Fruit fly (Drosophila melanogaster) whole organism, embryonic: ENCODE data around the gene ps.

Source experiments
- B-H1 ChIP-seq: fragments of 200-800 bp; sonication (Bioruptor generic); IDR thresholded peaks from 3 replicates; pipeline ENCODE4 v1.3.6; 2022; ENCODE audit warnings: missing biosample characterization, missing genetic modification characterization
- Bgb ChIP-seq: fragments of 200-800 bp; sonication (Bioruptor generic); IDR thresholded peaks from 2 replicates; pipeline ENCODE4 v1.3.6; 2022; ENCODE audit warnings: missing biosample characterization, missing genetic modification characterization; ENCODE audit not compliant: partially characterized antibody
- CG10959 ChIP-seq: fragments of 200-800 bp; sonication (Bioruptor generic); IDR thresholded peaks from 2 replicates; pipeline ENCODE4 v1.3.6; 2022; ENCODE audit warnings: missing biosample characterization, missing genetic modification characterization
- CG13894 ChIP-seq: fragments of 200-800 bp; sonication (Bioruptor generic); optimal IDR thresholded peaks from 3 replicates; lab custom pipeline; 2018; ENCODE audit warnings: missing biosample characterization, mild to moderate bottlenecking, missing genetic modification characterization, moderate library complexity
- CG14050 ChIP-seq: fragments of 200-800 bp; sonication (Bioruptor generic); IDR thresholded peaks from 3 replicates; pipeline ENCODE4 v1.3.6; 2022; ENCODE audit warnings: missing biosample characterization, missing genetic modification characterization
- CG15601 ChIP-seq: fragments of 200-800 bp; sonication (Bioruptor generic); optimal IDR thresholded peaks from 3 replicates; lab custom pipeline; 2019; ENCODE audit warnings: missing biosample characterization, mild to moderate bottlenecking, missing genetic modification characterization, moderate library complexity
- CG17385 ChIP-seq: fragments of 200-800 bp; sonication (Bioruptor generic); optimal IDR thresholded peaks from 3 replicates; lab custom pipeline; 2018; ENCODE audit warnings: missing biosample characterization, mild to moderate bottlenecking, missing genetic modification characterization
- CG34224 ChIP-seq: fragments of 200-800 bp; sonication (Bioruptor generic); IDR thresholded peaks from 3 replicates; pipeline ENCODE4 v1.3.6; 2022; ENCODE audit warnings: missing biosample characterization, missing genetic modification characterization; ENCODE audit not compliant: partially characterized antibody
- CG3995 ChIP-seq: fragments of 200-800 bp; sonication (Bioruptor generic); optimal IDR thresholded peaks from 3 replicates; lab custom pipeline; 2016; ENCODE audit warnings: missing biosample characterization, missing genetic modification characterization
- CG4282 ChIP-seq: fragments of 200-800 bp; sonication (Bioruptor generic); optimal IDR thresholded peaks from 2 replicates; lab custom pipeline; 2016; ENCODE audit warnings: missing biosample characterization, missing genetic modification characterization
- CG4424 ChIP-seq: fragments of 200-800 bp; sonication (Bioruptor generic); optimal IDR thresholded peaks from 3 replicates; lab custom pipeline; 2016; ENCODE audit warnings: missing biosample characterization, missing genetic modification characterization
- CG7372 ChIP-seq: fragments of 200-800 bp; sonication (Bioruptor generic); IDR thresholded peaks from 2 replicates; pipeline ENCODE4 v1.3.6; 2022; ENCODE audit warnings: missing biosample characterization, missing genetic modification characterization
- CG7928 ChIP-seq: fragments of 200-800 bp; sonication (Bioruptor generic); optimal IDR thresholded peaks from 2 replicates; lab custom pipeline; 2017; ENCODE audit warnings: missing biosample characterization, mild to moderate bottlenecking, missing genetic modification characterization
- CG9437 ChIP-seq: fragments of 200-800 bp; sonication (Bioruptor generic); optimal IDR thresholded peaks from 2 replicates; lab custom pipeline; 2018; ENCODE audit warnings: missing biosample characterization, mild to moderate bottlenecking, missing genetic modification characterization
- Dek ChIP-seq: fragments of 200-800 bp; sonication (Bioruptor generic); optimal IDR thresholded peaks from 3 replicates; lab custom pipeline; 2019; ENCODE audit warnings: missing biosample characterization, mild to moderate bottlenecking, missing genetic modification characterization, moderate library complexity
- E2f1 ChIP-seq: fragments of 200-800 bp; sonication (Bioruptor generic); IDR thresholded peaks from 2 replicates; pipeline ENCODE4 v1.3.6; 2022; ENCODE audit warnings: missing biosample characterization, missing genetic modification characterization
- E2f2 ChIP-seq: fragments of 200-800 bp; sonication (Bioruptor generic); IDR thresholded peaks from 2 replicates; pipeline ENCODE4 v1.3.6; 2022; ENCODE audit warnings: missing biosample characterization, missing genetic modification characterization
- Ets97D ChIP-seq: fragments of 200-800 bp; sonication (Bioruptor generic); optimal IDR thresholded peaks from 3 replicates; lab custom pipeline; 2016; ENCODE audit warnings: missing biosample characterization, missing genetic modification characterization
- HLHmδ ChIP-seq: fragments of 200-800 bp; sonication (Bioruptor generic); optimal IDR thresholded peaks from 2 replicates; lab custom pipeline; 2018; ENCODE audit warnings: missing biosample characterization, mild to moderate bottlenecking, missing genetic modification characterization, moderate library complexity
- MBD-R2 ChIP-seq: fragments of 200-800 bp; sonication (Bioruptor generic); IDR thresholded peaks from 2 replicates; pipeline ENCODE4 v1.3.6; 2022; ENCODE audit warnings: missing biosample characterization, missing genetic modification characterization
- Med ChIP-seq: fragments of 200-800 bp; sonication (Bioruptor generic); peaks from one replicate; lab custom pipeline; 2016; ENCODE audit warnings: missing biosample characterization, missing genetic modification characterization, mild to moderate bottlenecking, inconsistent platforms, moderate library complexity
- NC2β ChIP-seq: fragments of 200-800 bp; sonication (Bioruptor generic); optimal IDR thresholded peaks from 2 replicates; lab custom pipeline; 2016; ENCODE audit warnings: missing biosample characterization, missing genetic modification characterization
- Nf-YC ChIP-seq: fragments of 200-800 bp; optimal IDR thresholded peaks from 3 replicates; lab custom pipeline; 2019; ENCODE audit warnings: missing biosample characterization, mild to moderate bottlenecking, missing genetic modification characterization, moderate library complexity
- Opbp ChIP-seq: fragments of 200-800 bp; sonication (Bioruptor generic); IDR thresholded peaks from 3 replicates; pipeline ENCODE4 v1.3.6; 2022; ENCODE audit warnings: missing biosample characterization, missing genetic modification characterization; ENCODE audit not compliant: partially characterized antibody
- Scr ChIP-seq: fragments of 200-800 bp; sonication (Bioruptor generic); IDR thresholded peaks from 2 replicates; pipeline ENCODE4 v1.3.6; 2022; ENCODE audit warnings: missing biosample characterization, missing genetic modification characterization; ENCODE audit not compliant: partially characterized antibody
- Side ChIP-seq: fragments of 200-800 bp; sonication (Bioruptor generic); optimal IDR thresholded peaks from 2 replicates; lab custom pipeline; 2016; ENCODE audit warnings: missing biosample characterization, missing genetic modification characterization
- Sry-δ ChIP-seq: fragments of 200-800 bp; sonication (Bioruptor generic); optimal IDR thresholded peaks from 2 replicates; lab custom pipeline; 2016; ENCODE audit warnings: missing biosample characterization, missing genetic modification characterization
- Ssrp ChIP-seq: fragments of 200-800 bp; sonication (Bioruptor generic); optimal IDR thresholded peaks from 2 replicates; lab custom pipeline; 2018; ENCODE audit warnings: missing biosample characterization, mild to moderate bottlenecking, missing genetic modification characterization, moderate library complexity
- cad ChIP-seq: fragments of >200 bp; optimal IDR thresholded peaks from 2 replicates; lab custom pipeline; 2017; ENCODE audit warnings: missing biosample characterization, missing genetic modification characterization
- crp ChIP-seq, 2 experiments: fragments of 200-800 bp; sonication (Bioruptor generic); optimal IDR thresholded peaks; 2 replicates in 1 of 2; 3 replicates in 1 of 2; lab custom pipeline; 2017; ENCODE audit warnings: missing biosample characterization in 2 of 2, missing genetic modification characterization in 2 of 2, mild to moderate bottlenecking in 1 of 2, moderate library complexity in 1 of 2
- ems ChIP-seq: fragments of 200-800 bp; sonication (Bioruptor generic); optimal IDR thresholded peaks from 3 replicates; lab custom pipeline; 2016; ENCODE audit warnings: missing biosample characterization, missing genetic modification characterization
- ewg ChIP-seq: fragments of 200-800 bp; sonication (Bioruptor generic); optimal IDR thresholded peaks from 3 replicates; lab custom pipeline; 2017; ENCODE audit warnings: mild to moderate bottlenecking, missing biosample characterization, missing genetic modification reagents, missing genetic modification characterization
- fd3F ChIP-seq: fragments of 200-800 bp; sonication (Bioruptor generic); optimal IDR thresholded peaks from 2 replicates; lab custom pipeline; 2018; ENCODE audit warnings: missing biosample characterization, mild to moderate bottlenecking, missing genetic modification characterization, moderate library complexity
- gce ChIP-seq: fragments of 200-800 bp; sonication (Bioruptor generic); IDR thresholded peaks from 3 replicates; pipeline ENCODE4 v1.3.6; 2022; ENCODE audit warnings: missing biosample characterization, missing genetic modification characterization
- grn ChIP-seq: fragments of 200-800 bp; sonication (Bioruptor generic); optimal IDR thresholded peaks from 3 replicates; lab custom pipeline; 2017; ENCODE audit warnings: missing biosample characterization, missing genetic modification characterization
- gsb-n ChIP-seq: fragments of 200-800 bp; sonication (Bioruptor generic); optimal IDR thresholded peaks from 3 replicates; lab custom pipeline; 2018; ENCODE audit warnings: missing biosample characterization, mild to moderate bottlenecking, missing genetic modification characterization
- insv ChIP-seq, 2 experiments: fragments of 200-800 bp; sonication (Bioruptor generic); optimal IDR thresholded peaks; 3 replicates each; lab custom pipeline; 2016 to 2018; ENCODE audit warnings: missing biosample characterization in 2 of 2, missing genetic modification characterization in 2 of 2
- inv ChIP-seq: fragments of 200-800 bp; sonication (Bioruptor generic); IDR thresholded peaks from 2 replicates; pipeline ENCODE4 v1.3.6; 2022; ENCODE audit warnings: missing biosample characterization, missing genetic modification characterization; ENCODE audit not compliant: partially characterized antibody
- lmd ChIP-seq: fragments of 200-800 bp; sonication (Bioruptor generic); IDR thresholded peaks from 2 replicates; pipeline ENCODE4 v1.3.6; 2022; ENCODE audit warnings: missing biosample characterization, missing genetic modification characterization
- org-1 ChIP-seq: fragments of 200-800 bp; sonication (Bioruptor generic); optimal IDR thresholded peaks from 2 replicates; lab custom pipeline; 2017; ENCODE audit warnings: missing biosample characterization, missing genetic modification characterization
- pfk ChIP-seq: fragments of 200-800 bp; sonication (Bioruptor generic); optimal IDR thresholded peaks from 2 replicates; lab custom pipeline; 2018; ENCODE audit warnings: missing biosample characterization, mild to moderate bottlenecking, missing genetic modification characterization, moderate library complexity
- pnt ChIP-seq: fragments of 200-800 bp; sonication (Bioruptor generic); optimal IDR thresholded peaks from 3 replicates; lab custom pipeline; 2016; ENCODE audit warnings: missing biosample characterization, missing genetic modification characterization
- prd ChIP-seq, 3 experiments: fragments of >200 bp in 2 of 3; fragments of 200-800 bp in 1 of 3; sonication (Bioruptor generic) in 1 of 3; optimal IDR thresholded peaks in 2 of 3; IDR thresholded peaks in 1 of 3; 2 replicates in 2 of 3; 3 replicates in 1 of 3; pipeline versions ENCODE4 v1.3.6 to Lab custom; 2017 to 2022; ENCODE audit warnings: missing biosample characterization in 1 of 3, missing genetic modification characterization in 1 of 3
- psq ChIP-seq: fragments of 200-800 bp; sonication (Bioruptor generic); optimal IDR thresholded peaks from 2 replicates; lab custom pipeline; 2017; ENCODE audit warnings: missing biosample characterization, missing genetic modification characterization
- scrt ChIP-seq: fragments of 200-800 bp; sonication (Bioruptor generic); optimal IDR thresholded peaks from 2 replicates; lab custom pipeline; 2018; ENCODE audit warnings: missing biosample characterization, mild to moderate bottlenecking, missing genetic modification characterization, moderate library complexity
- sens ChIP-seq: fragments of 200-800 bp; sonication (Bioruptor generic); peaks from one replicate; lab custom pipeline; 2016; ENCODE audit warnings: missing biosample characterization, missing genetic modification characterization
- sna ChIP-seq: fragments of 200-800 bp; sonication (Bioruptor generic); IDR thresholded peaks from 2 replicates; pipeline ENCODE4 v1.3.6; 2022; ENCODE audit warnings: missing biosample characterization, missing genetic modification characterization; ENCODE audit not compliant: partially characterized antibody
- stwl ChIP-seq: fragments of 200-800 bp; sonication (Bioruptor generic); optimal IDR thresholded peaks from 3 replicates; lab custom pipeline; 2018; ENCODE audit warnings: missing biosample characterization, mild to moderate bottlenecking, missing genetic modification characterization, moderate library complexity
- usp ChIP-seq: fragments of >200 bp; optimal IDR thresholded peaks from 2 replicates; lab custom pipeline; 2017; ENCODE audit warnings: missing biosample characterization, missing genetic modification characterization

The ps gene

DNA sequence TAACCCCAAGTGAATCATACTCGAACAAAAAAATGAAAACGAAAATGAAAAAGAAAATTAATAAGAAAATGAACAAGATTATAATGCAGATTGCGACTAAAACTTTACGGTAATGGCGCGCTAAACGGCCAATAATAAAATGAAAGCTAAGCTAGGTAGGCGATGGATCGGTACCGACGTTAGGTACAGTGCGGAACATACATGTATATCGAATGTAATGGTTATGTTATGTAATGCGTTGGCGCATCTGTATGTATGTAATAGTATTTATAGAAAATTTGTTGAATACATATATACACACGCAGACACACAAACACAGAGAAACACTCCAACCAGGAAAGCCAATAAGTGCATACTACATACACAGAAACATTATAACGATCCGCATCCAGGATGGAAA lies 37.2 kb downstream of the ps start (continued):
- TF ChIP-seq fd3F (GFP tag; lab: Kevin White, UChicago) (no peak), CG14050 (GFP tag; lab: Robert Waterston, UW) (no peak)
- TF ChIP-seq, all 482 proteins: peak for 6

DNA sequence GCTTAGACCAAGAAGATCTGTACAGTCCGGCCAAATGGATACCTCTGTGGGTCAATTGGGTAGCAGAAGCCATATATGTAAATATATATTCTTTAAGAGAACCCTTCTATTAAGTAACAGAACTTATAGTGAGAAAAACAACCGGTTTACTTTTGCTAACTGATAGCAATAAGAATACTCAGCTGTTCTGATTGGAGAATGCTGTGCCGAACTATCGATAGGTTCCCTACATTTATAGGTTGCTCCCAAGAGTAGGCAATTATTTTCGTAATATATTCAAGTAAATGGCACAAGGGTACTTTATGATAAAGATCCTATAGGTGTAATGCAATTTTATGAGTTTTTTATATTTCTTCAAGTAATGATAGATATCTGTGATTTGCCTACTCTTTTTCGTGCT lies 38.6 kb downstream of the ps start, which contains the start of gene GstZ1:
GstZ1 (minus strand) TSS at position 174 of the 400 bp plus-strand sequence.
- TF ChIP-seq sna (GFP tag; lab: Robert Waterston, UW) (0 out of 2 replicates have a peak, but pooled peaks have one; percentile 53), pnt (GFP tag; lab: Kevin White, UChicago) (no peak), NC2β (GFP tag; lab: Kevin White, UChicago) (no peak), CG17385 (GFP tag; lab: Kevin White, UChicago) (no peak), pfk (GFP tag; lab: Kevin White, UChicago) (no peak), E2f1 (no peak), grn (GFP tag; lab: Kevin White, UChicago) (peak; percentile 49), B-H1 (GFP tag; lab: Robert Waterston, UW) (no peak), Opbp (GFP tag; lab: Robert Waterston, UW) (peak; percentile 61; the same call in 1 of the 3 replicates), Med (GFP tag; lab: Kevin White, UChicago) (peak; percentile 44), insv (GFP tag; optimal IDR thresholded peaks at IDR 0.05; lab: Kevin White, UChicago) (peak; percentile 70 to 97), Ets97D (GFP tag; lab: Kevin White, UChicago) (no peak), inv (GFP tag; lab: Robert Waterston, UW) (peak; percentile 40; the same call in 1 of the 2 replicates), CG4282 (GFP tag; lab: Kevin White, UChicago) (no peak), sens (peak; percentile 29), psq (no peak), prd (optimal IDR thresholded peaks at IDR 0.05; lab: Kevin White, UChicago) (no peak), prd (GFP tag; IDR thresholded peaks at IDR 0.05; lab: Robert Waterston, UW) (no peak), E2f2 (GFP tag; lab: Robert Waterston, UW) (no peak), lmd (GFP tag; lab: Robert Waterston, UW) (no peak), cad (GFP tag; lab: Kevin White, UChicago) (no peak), ems (GFP tag; lab: Kevin White, UChicago) (no peak), Side (no peak), CG15601 (tag; lab: Kevin White, UChicago) (no peak), Ssrp (tag; lab: Kevin White, UChicago) (no peak), Dek (tag; lab: Kevin White, UChicago) (no peak), Scr (peak; percentile 68), Bgb (GFP tag; lab: Robert Waterston, UW) (peak; percentile 69), gsb-n (tag; lab: Kevin White, UChicago) (no peak), CG7928 (GFP tag; lab: Kevin White, UChicago) (no peak), CG9437 (GFP tag; lab: Kevin White, UChicago) (no peak), stwl (peak; percentile 61), CG10959 (GFP tag; lab: Robert Waterston, UW) (no peak), HLHmδ (no peak), org-1 (GFP tag; lab: Kevin White, UChicago) (no peak), Nf-YC (tag; lab: Kevin White, UChicago) (peak; percentile 76), ewg (GFP tag; lab: Kevin White, UChicago) (no peak), gce (GFP tag; lab: Robert Waterston, UW) (no peak), CG7372 (GFP tag; lab: Robert Waterston, UW) (no peak), scrt (GFP tag; lab: Kevin White, UChicago) (no peak), crp (GFP tag; optimal IDR thresholded peaks at IDR 0.05; lab: Kevin White, UChicago) (peak; percentile 4 to 83), usp (GFP tag; lab: Kevin White, UChicago) (no peak), CG34224 (GFP tag; lab: Robert Waterston, UW) (peak; percentile 82), CG3995 (peak; percentile 94), CG13894 (tag; lab: Kevin White, UChicago) (peak; percentile 20), Sry-δ (GFP tag; lab: Kevin White, UChicago) (peak; percentile 25), MBD-R2 (GFP tag; lab: Robert Waterston, UW) (peak; percentile 63), CG4424 (GFP tag; lab: Kevin White, UChicago) (no peak)
